Worm (Caenorhabditis elegans): Measurements from ENCODE around the gene Y75D11A.3.

DNA sequence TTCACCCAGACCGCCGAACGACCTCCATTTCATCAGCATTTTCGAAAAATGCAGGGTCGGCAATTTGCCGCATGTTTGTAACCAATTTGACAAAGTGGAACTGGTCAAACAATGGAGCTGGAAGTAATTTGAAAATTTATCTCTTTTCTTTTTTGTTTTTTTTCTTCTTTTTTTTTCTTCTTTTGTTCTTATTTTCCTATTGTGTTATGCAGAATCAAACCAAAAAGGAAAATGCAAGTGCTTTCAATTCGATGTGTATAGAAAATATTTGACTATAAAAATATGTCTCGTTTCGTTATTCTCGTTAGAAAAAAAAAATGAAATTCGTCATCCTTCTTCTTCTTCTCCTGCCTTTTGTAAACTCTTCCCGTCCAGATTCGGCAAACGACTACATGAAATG lies 8.4 kb downstream of the Y75D11A.3 start, which contains the start of gene F07G6.10:
- TF ChIP-seq snpc-4 (GFP tag; optimal IDR thresholded peaks at IDR 0.05), result no peak
- TF ChIP-seq snpc-4 (tag; optimal IDR thresholded peaks at IDR 0.05), result no peak
- TF ChIP-seq unc-62 (GFP tag; optimal IDR thresholded peaks at IDR 0.05), result no peak
- no peak for TF ChIP-seq tlf-1 (GFP tag; optimal IDR thresholded peaks at IDR 0.05)
- no peak for TF ChIP-seq ztf-22 (GFP tag; optimal IDR thresholded peaks at IDR 0.05)
- TF ChIP-seq ceh-100 (GFP tag; IDR thresholded peaks at IDR 0.05), result no peak
- no peak for TF ChIP-seq lin-35 (GFP tag; optimal IDR thresholded peaks at IDR 0.05)

Measured in whole organism, young adult.